Worm (Caenorhabditis elegans): ENCODE data around the gene fli-1.

DNA sequence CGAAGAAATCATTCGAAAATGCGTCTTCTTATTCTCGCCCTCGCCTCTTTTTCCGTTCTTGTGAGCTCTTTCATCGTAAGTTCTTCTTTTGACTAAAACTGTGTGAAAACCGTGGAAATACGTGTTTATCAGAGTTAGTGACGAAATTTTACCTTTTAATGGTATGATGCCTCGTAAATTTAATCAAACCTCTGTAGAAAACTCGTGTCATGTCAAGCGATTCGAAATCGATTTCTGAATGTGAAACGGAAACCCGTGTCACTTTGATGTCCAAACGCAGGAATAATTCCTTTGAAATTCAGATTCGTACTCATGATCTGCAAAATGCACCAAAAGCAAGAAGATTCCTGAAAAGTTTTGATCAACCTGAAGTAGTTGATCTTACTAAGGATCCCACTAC is 34.9 kb downstream of the fli-1 start, which contains the start of gene F22B7.3:
- TF ChIP-seq zim-3 (tag; optimal IDR thresholded peaks at IDR 0.05) (no peak), gei-17 (GFP tag; optimal IDR thresholded peaks at IDR 0.05) (no peak), Y67H2A.10 (GFP tag; conservative IDR thresholded peaks at IDR 0.05) (no peak), ets-4 (GFP tag; optimal IDR thresholded peaks at IDR 0.05) (no peak), F57C9.4 (tag; optimal IDR thresholded peaks at IDR 0.05) (no peak), lsy-27 (tag; optimal IDR thresholded peaks at IDR 0.05; ENCODE audit: borderline replicate concordance, insufficient read depth) (no peak), efl-1 (GFP tag; optimal IDR thresholded peaks at IDR 0.05) (no peak), zfh-2 (GFP tag; conservative IDR thresholded peaks at IDR 0.05) (no peak), ceh-58 (GFP tag; IDR thresholded peaks at IDR 0.05) (no peak), ekl-4 (GFP tag; IDR thresholded peaks at IDR 0.05) (no peak), B0035.1 (tag; optimal IDR thresholded peaks at IDR 0.05) (no peak), K11D2.4 (GFP tag; IDR thresholded peaks at IDR 0.05) (no peak), ama-1 (optimal IDR thresholded peaks at IDR 0.05) (no peak), ama-1 (GFP tag; optimal IDR thresholded peaks at IDR 0.05) (no peak), pha-4 (tag; optimal IDR thresholded peaks at IDR 0.05) (no peak)

Data from whole organism, young adult.